Worm (Caenorhabditis elegans) whole organism, L4 larva: ENCODE data around the gene spp-2.

Experiments
- F10B5.3 ChIP-seq: sonication (generic microtip); optimal IDR thresholded peaks from 2 replicates; lab custom pipeline; 2016; ENCODE audit warnings: mild to moderate bottlenecking, missing genetic modification characterization, missing compliant biosample characterization
- F37D6.2 ChIP-seq: sonication (generic microtip); optimal IDR thresholded peaks from 2 replicates; lab custom pipeline; 2016; ENCODE audit warnings: mild to moderate bottlenecking, missing genetic modification characterization, missing compliant biosample characterization
- F44E2.7 ChIP-seq: fragments of 200-800 bp; sonication (Bioruptor generic); IDR thresholded peaks from 2 replicates; pipeline ENCODE4 v2.1.2; 2022; ENCODE audit warnings: missing genetic modification characterization, missing compliant biosample characterization
- R02D3.7 ChIP-seq: fragments of 150-350 bp; sonication (generic microtip); optimal IDR thresholded peaks from 3 replicates; lab custom pipeline; 2014; ENCODE audit warnings: missing biosample characterization, missing genetic modification characterization
- T26A8.4 ChIP-seq: fragments of 200-800 bp; sonication (Bioruptor generic); IDR thresholded peaks from 2 replicates; pipeline ENCODE4 v1.3.6; 2022; ENCODE audit warnings: missing genetic modification characterization, missing compliant biosample characterization
- Y75B8A.6 ChIP-seq: fragments of 200-800 bp; sonication (Bioruptor generic); IDR thresholded peaks from 2 replicates; pipeline ENCODE4 v1.3.6; 2022; ENCODE audit warnings: missing genetic modification reagents, missing genetic modification characterization, missing compliant biosample characterization
- ZK337.2 ChIP-seq: fragments of 200-800 bp; sonication (Bioruptor generic); IDR thresholded peaks from 2 replicates; pipeline ENCODE4 v1.3.6; 2022; ENCODE audit warnings: missing genetic modification reagents, missing genetic modification characterization, missing compliant biosample characterization
- ZK546.5 ChIP-seq, 2 experiments: sonication (generic microtip); optimal IDR thresholded peaks; 2 replicates each; lab custom pipeline; 2017; ENCODE audit warnings: missing biosample characterization in 2 of 2, missing genetic modification characterization in 2 of 2
- aha-1 ChIP-seq: fragments of 150-350 bp; peaks from one replicate; lab custom pipeline; 2014; ENCODE audit warnings: missing biosample characterization, missing genetic modification characterization
- ceh-20 ChIP-seq: fragments of 200-800 bp; sonication (Bioruptor generic); IDR thresholded peaks from 2 replicates; pipeline ENCODE4 v1.3.6; 2022; ENCODE audit warnings: missing genetic modification reagents, missing genetic modification characterization, missing compliant biosample characterization
- ceh-28 ChIP-seq: fragments of 150-350 bp; optimal IDR thresholded peaks from 2 replicates; lab custom pipeline; 2014; ENCODE audit warnings: missing biosample characterization, missing genetic modification reagents, missing genetic modification characterization
- ceh-32 ChIP-seq: sonication (generic microtip); optimal IDR thresholded peaks from 2 replicates; lab custom pipeline; 2016; ENCODE audit warnings: mild to moderate bottlenecking, missing genetic modification characterization, missing compliant biosample characterization; ENCODE audit not compliant: poor library complexity
- ceh-44 ChIP-seq: fragments of 200-800 bp; sonication (Bioruptor generic); IDR thresholded peaks from 2 replicates; pipeline ENCODE4 v1.3.6; 2022; ENCODE audit warnings: missing genetic modification reagents, missing genetic modification characterization, missing compliant biosample characterization
- ces-1 ChIP-seq: fragments of 150-350 bp; sonication (generic microtip); optimal IDR thresholded peaks from 4 replicates; lab custom pipeline; 2014; ENCODE audit warnings: missing biosample characterization, missing genetic modification reagents, missing genetic modification characterization
- ctbp-1 ChIP-seq: fragments of 200-800 bp; sonication (Bioruptor generic); IDR thresholded peaks from 2 replicates; pipeline ENCODE4 v1.3.6; 2022; ENCODE audit warnings: missing genetic modification reagents, missing genetic modification characterization, missing compliant biosample characterization
- daf-16 ChIP-seq, 3 experiments: sonication (generic microtip); optimal IDR thresholded peaks; 2 replicates each; lab custom pipeline; 2016 to 2017; ENCODE audit warnings: missing genetic modification characterization in 3 of 3, missing genetic modification reagents in 3 of 3, mild to moderate bottlenecking in 2 of 3, missing compliant biosample characterization in 2 of 3, missing biosample characterization in 1 of 3, moderate library complexity in 1 of 3
- dmd-6 ChIP-seq: fragments of 200-800 bp; sonication (Bioruptor generic); IDR thresholded peaks from 2 replicates; pipeline ENCODE4 v1.3.6; 2022; ENCODE audit warnings: missing genetic modification reagents, missing genetic modification characterization, missing compliant biosample characterization
- dmd-8 ChIP-seq: fragments of 200-800 bp; sonication (Bioruptor generic); IDR thresholded peaks from 2 replicates; pipeline ENCODE4 v1.3.6; 2022; ENCODE audit warnings: missing genetic modification characterization, missing compliant biosample characterization
- dmd-9 ChIP-seq: fragments of 200-800 bp; sonication (Bioruptor generic); IDR thresholded peaks from 2 replicates; pipeline ENCODE4 v1.3.6; 2022; ENCODE audit warnings: missing genetic modification reagents, missing genetic modification characterization, missing compliant biosample characterization
- egl-27 ChIP-seq: sonication (generic microtip); optimal IDR thresholded peaks from 3 replicates; lab custom pipeline; 2017; ENCODE audit warnings: missing biosample characterization, missing genetic modification reagents, missing genetic modification characterization
- fos-1 ChIP-seq: fragments of 150-350 bp; optimal IDR thresholded peaks from 2 replicates; lab custom pipeline; 2014; ENCODE audit warnings: missing biosample characterization, missing genetic modification characterization
- gei-8 ChIP-seq: fragments of 200-800 bp; sonication (Bioruptor generic); optimal IDR thresholded peaks from 2 replicates; lab custom pipeline; 2018; ENCODE audit warnings: mild to moderate bottlenecking, missing genetic modification characterization, missing compliant biosample characterization
- hlh-11 ChIP-seq: fragments of 200-800 bp; sonication (Bioruptor generic); optimal IDR thresholded peaks from 2 replicates; lab custom pipeline; 2018; ENCODE audit warnings: mild to moderate bottlenecking, missing genetic modification characterization, missing compliant biosample characterization
- hmg-1.1 ChIP-seq: fragments of 200-800 bp; sonication (Bioruptor generic); IDR thresholded peaks from 2 replicates; pipeline ENCODE4 v1.3.6; 2022; ENCODE audit warnings: missing genetic modification reagents, missing genetic modification characterization, missing compliant biosample characterization
- jun-1 ChIP-seq: fragments of 150-350 bp; optimal IDR thresholded peaks from 2 replicates; lab custom pipeline; 2014; ENCODE audit warnings: missing biosample characterization, missing genetic modification reagents, missing genetic modification characterization
- lim-7 ChIP-seq: fragments of 200-800 bp; sonication (Bioruptor generic); IDR thresholded peaks from 2 replicates; pipeline ENCODE4 v1.3.6; 2022; ENCODE audit warnings: missing genetic modification characterization, missing compliant biosample characterization
- lin-15B ChIP-seq: fragments of 150-350 bp; sonication (generic microtip); optimal IDR thresholded peaks from 3 replicates; lab custom pipeline; 2014; ENCODE audit warnings: missing biosample characterization, missing genetic modification characterization
- lin-39 ChIP-seq: fragments of 150-350 bp; optimal IDR thresholded peaks from 2 replicates; lab custom pipeline; 2014; ENCODE audit warnings: missing biosample characterization, missing genetic modification reagents, missing genetic modification characterization
- lir-3 ChIP-seq: sonication (generic microtip); optimal IDR thresholded peaks from 2 replicates; lab custom pipeline; 2016; ENCODE audit warnings: mild to moderate bottlenecking, missing genetic modification characterization, missing compliant biosample characterization
- lsy-2 ChIP-seq, 2 experiments: fragments of 150-350 bp in 1 of 2; sonication (generic microtip) in 1 of 2; optimal IDR thresholded peaks; 2 replicates each; lab custom pipeline; 2014 to 2017; ENCODE audit warnings: missing biosample characterization in 2 of 2, missing genetic modification characterization in 2 of 2
- madf-5 ChIP-seq, 2 experiments: fragments of 200-800 bp; sonication (Bioruptor generic); IDR thresholded peaks; 2 replicates each; pipeline ENCODE4 v1.3.6; 2022; ENCODE audit warnings: missing compliant biosample characterization in 2 of 2, missing genetic modification characterization in 2 of 2
- mdt-29 ChIP-seq: fragments of 200-800 bp; sonication (Bioruptor generic); IDR thresholded peaks from 2 replicates; pipeline ENCODE4 v1.3.6; 2022; ENCODE audit warnings: missing genetic modification reagents, missing genetic modification characterization, missing compliant biosample characterization
- mxl-3 ChIP-seq: fragments of 200-800 bp; sonication (Bioruptor generic); optimal IDR thresholded peaks from 2 replicates; lab custom pipeline; 2018; ENCODE audit warnings: mild to moderate bottlenecking, missing genetic modification characterization, missing compliant biosample characterization
- nhr-10 ChIP-seq: fragments of 150-350 bp; optimal IDR thresholded peaks from 2 replicates; lab custom pipeline; 2014; ENCODE audit warnings: missing biosample characterization, missing genetic modification characterization
- nhr-102 ChIP-seq: sonication (generic microtip); optimal IDR thresholded peaks from 2 replicates; lab custom pipeline; 2016; ENCODE audit warnings: mild to moderate bottlenecking, missing genetic modification characterization, moderate library complexity, missing compliant biosample characterization
- nhr-111 ChIP-seq: fragments of 200-800 bp; sonication (Bioruptor generic); optimal IDR thresholded peaks from 2 replicates; lab custom pipeline; 2018; ENCODE audit warnings: mild to moderate bottlenecking, missing genetic modification characterization, missing compliant biosample characterization
- nhr-41 ChIP-seq: fragments of 200-800 bp; sonication (Bioruptor generic); IDR thresholded peaks from 2 replicates; pipeline ENCODE4 v1.3.6; 2022; ENCODE audit warnings: missing genetic modification reagents, missing genetic modification characterization, missing compliant biosample characterization
- nhr-42 ChIP-seq: fragments of 200-800 bp; sonication (Bioruptor generic); IDR thresholded peaks from 2 replicates; pipeline ENCODE4 v1.3.6; 2022; ENCODE audit warnings: missing genetic modification characterization, missing compliant biosample characterization
- nhr-48 ChIP-seq: sonication (generic microtip); optimal IDR thresholded peaks from 2 replicates; lab custom pipeline; 2016; ENCODE audit warnings: mild to moderate bottlenecking, missing genetic modification characterization, missing compliant biosample characterization
- saeg-2 ChIP-seq: fragments of 200-800 bp; sonication (Bioruptor generic); IDR thresholded peaks from 2 replicates; pipeline ENCODE4 v1.3.6; 2022; ENCODE audit warnings: missing genetic modification reagents, missing genetic modification characterization, missing compliant biosample characterization
- sdz-12 ChIP-seq: fragments of 200-800 bp; sonication (Bioruptor generic); optimal IDR thresholded peaks from 2 replicates; lab custom pipeline; 2018; ENCODE audit warnings: mild to moderate bottlenecking, missing genetic modification characterization, missing compliant biosample characterization
- set-16 ChIP-seq: fragments of 200-800 bp; sonication (Bioruptor generic); IDR thresholded peaks from 2 replicates; pipeline ENCODE4 v1.3.6; 2022; ENCODE audit warnings: missing genetic modification reagents, missing genetic modification characterization, missing compliant biosample characterization
- skn-1 ChIP-seq: fragments of 150-350 bp; optimal IDR thresholded peaks from 2 replicates; lab custom pipeline; 2014; ENCODE audit warnings: missing biosample characterization, missing genetic modification characterization
- snpc-1.2 ChIP-seq: fragments of 200-800 bp; sonication (Bioruptor generic); IDR thresholded peaks from 2 replicates; pipeline ENCODE4 v1.3.6; 2022; ENCODE audit warnings: missing genetic modification reagents, missing genetic modification characterization, missing compliant biosample characterization
- spr-1 ChIP-seq: sonication (generic microtip); optimal IDR thresholded peaks from 2 replicates; lab custom pipeline; 2016; ENCODE audit warnings: mild to moderate bottlenecking, missing genetic modification characterization, missing compliant biosample characterization
- tag-97 ChIP-seq: fragments of 200-800 bp; sonication (Bioruptor generic); IDR thresholded peaks from 2 replicates; pipeline ENCODE4 v1.3.6; 2022; ENCODE audit warnings: missing genetic modification characterization, missing compliant biosample characterization
- unc-39 ChIP-seq: sonication (generic microtip); optimal IDR thresholded peaks from 2 replicates; lab custom pipeline; 2017; ENCODE audit warnings: missing biosample characterization, missing genetic modification characterization
- unc-62 ChIP-seq, 3 experiments: fragments of 150-350 bp in 1 of 3; sonication (generic microtip); optimal IDR thresholded peaks in 2 of 3; peaks in 1 of 3; 1 replicate in 1 of 3; 2 replicates in 2 of 3; lab custom pipeline; 2014 to 2017; ENCODE audit warnings: missing biosample characterization in 3 of 3, missing genetic modification characterization in 3 of 3, missing genetic modification reagents in 3 of 3, missing genotype in 1 of 3
- zip-2 ChIP-seq: fragments of 150-350 bp; optimal IDR thresholded peaks from 2 replicates; lab custom pipeline; 2014; ENCODE audit warnings: missing biosample characterization, missing genetic modification characterization
- ztf-7 ChIP-seq: fragments of 150-350 bp; optimal IDR thresholded peaks from 2 replicates; lab custom pipeline; 2014; ENCODE audit warnings: missing biosample characterization, missing genetic modification characterization

Gene spp-2

DNA sequence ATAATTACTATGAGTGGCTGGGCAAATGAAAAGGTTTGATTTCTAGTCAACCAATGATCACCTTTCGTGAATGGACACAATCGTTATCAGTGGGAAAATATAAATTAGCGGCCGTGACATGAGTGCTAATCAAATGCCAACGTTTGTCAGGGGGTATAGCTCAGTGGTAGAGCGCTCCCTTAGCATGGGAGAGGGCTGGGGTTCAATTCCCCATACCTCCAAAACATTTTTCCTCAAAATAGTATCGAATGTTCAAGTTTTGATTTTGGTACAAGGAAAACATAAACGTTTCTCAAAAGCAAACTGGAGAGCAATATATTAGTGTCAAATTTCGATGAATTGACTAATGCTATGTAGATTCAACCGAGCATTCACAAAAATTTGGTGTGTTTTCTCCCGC lies 7.0 kb upstream of the spp-2 start (continued):
- TF ChIP-seq F37D6.2 (tag; lab: Kevin White, UChicago): no peak
- peak; percentile 77 for TF ChIP-seq T26A8.4 (GFP tag; lab: Robert Waterston, UW)
- TF ChIP-seq hlh-11: peak; percentile 50
- no peak for TF ChIP-seq unc-39
- TF ChIP-seq ZK337.2 (GFP tag; lab: Robert Waterston, UW): no peak; the same call in 1 of the 2 replicates
- 0 out of 2 replicates have a peak, but pooled peaks have one; percentile 58 for TF ChIP-seq Y75B8A.6
- no peak for TF ChIP-seq ces-1 (GFP tag; lab: Kevin White, UChicago)
- no peak for TF ChIP-seq F44E2.7 (GFP tag; lab: Robert Waterston, UW)
- no peak for TF ChIP-seq mdt-29 (GFP tag; lab: Robert Waterston, UW)
- peak; percentile 42 for TF ChIP-seq spr-1
- TF ChIP-seq nhr-41: peak; percentile 39; the same call in 1 of the 2 replicates
- TF ChIP-seq lir-3 (tag; lab: Kevin White, UChicago): peak; percentile 57
- peak in 1 of 2 experiments; percentile 6 for TF ChIP-seq lsy-2 (tag; optimal IDR thresholded peaks at IDR 0.05; lab: Kevin White, UChicago)
- TF ChIP-seq jun-1 (tag; lab: Kevin White, UChicago): no peak
- TF ChIP-seq daf-16 (GFP tag; optimal IDR thresholded peaks at IDR 0.05; lab: Kevin White, UChicago): peak in 1 of 2 experiments; percentile 83
- TF ChIP-seq daf-16 (tag; optimal IDR thresholded peaks at IDR 0.05; lab: Kevin White, UChicago): peak; percentile 71
- no peak for TF ChIP-seq ceh-32 (tag; lab: Kevin White, UChicago)
- peak; percentile 70 for TF ChIP-seq nhr-48
- TF ChIP-seq fos-1 (tag; lab: Kevin White, UChicago): no peak
- no peak for TF ChIP-seq lin-39 (tag; lab: Kevin White, UChicago)
- peak; percentile 87 for TF ChIP-seq dmd-8 (GFP tag; lab: Robert Waterston, UW)
- TF ChIP-seq saeg-2 (GFP tag; lab: Robert Waterston, UW): 0 out of 2 replicates have a peak, but pooled peaks have one; percentile 27
- TF ChIP-seq ceh-28 (tag; lab: Kevin White, UChicago): no peak
- peak; percentile 75 for TF ChIP-seq ztf-7 (tag; lab: Kevin White, UChicago)
- no peak for TF ChIP-seq egl-27
- TF ChIP-seq skn-1 (tag; lab: Kevin White, UChicago): no peak
- no peak for TF ChIP-seq lin-15B (tag; lab: Kevin White, UChicago)
- no peak for TF ChIP-seq dmd-9
- TF ChIP-seq gei-8 (GFP tag; lab: Kevin White, UChicago): peak; percentile 25
- TF ChIP-seq lim-7 (GFP tag; lab: Robert Waterston, UW): peak; percentile 83
- 0 out of 2 replicates have a peak, but pooled peaks have one; percentile 35 for TF ChIP-seq ceh-44 (GFP tag; lab: Robert Waterston, UW)
- TF ChIP-seq set-16: no peak
- TF ChIP-seq dmd-6 (GFP tag; lab: Robert Waterston, UW): peak; percentile 68
- TF ChIP-seq tag-97: no peak
- peak; percentile 60; the same call in 1 of the 2 replicates for TF ChIP-seq nhr-42
- TF ChIP-seq nhr-10: no peak
- peak; percentile 36 for TF ChIP-seq sdz-12 (GFP tag; lab: Kevin White, UChicago)
- 0 out of 2 replicates have a peak, but pooled peaks have one; percentile 33 for TF ChIP-seq ceh-20
- TF ChIP-seq ctbp-1 (GFP tag; lab: Robert Waterston, UW): peak; percentile 62
- TF ChIP-seq mxl-3 (GFP tag; lab: Kevin White, UChicago): peak; percentile 51
- TF ChIP-seq ZK546.5 (tag; optimal IDR thresholded peaks at IDR 0.05; lab: Kevin White, UChicago): no peak
- TF ChIP-seq aha-1 (tag; lab: Kevin White, UChicago): no peak
- TF ChIP-seq R02D3.7 (tag; lab: Kevin White, UChicago): no peak
- TF ChIP-seq F10B5.3: peak; percentile 3
- 0 out of 4 replicates have a peak, but pooled peaks have one; percentile 51 to 67 for TF ChIP-seq madf-5 (GFP tag; IDR thresholded peaks at IDR 0.05; lab: Robert Waterston, UW)
- TF ChIP-seq hmg-1.1 (GFP tag; lab: Robert Waterston, UW): peak; percentile 45; the same call in 1 of the 2 replicates
- peak; percentile 86 for TF ChIP-seq snpc-1.2 (GFP tag; lab: Robert Waterston, UW)
- TF ChIP-seq zip-2 (tag; lab: Kevin White, UChicago): peak; percentile 2
- TF ChIP-seq nhr-102 (tag; lab: Kevin White, UChicago): peak; percentile 67
- TF ChIP-seq nhr-111 (GFP tag; lab: Kevin White, UChicago): peak; percentile 72
- no peak for TF ChIP-seq unc-62 (GFP tag; optimal IDR thresholded peaks at IDR 0.05 in 1 of 2; lab: Kevin White, UChicago)
- TF ChIP-seq unc-62 (tag; optimal IDR thresholded peaks at IDR 0.05; lab: Kevin White, UChicago): no peak
